Worm (Caenorhabditis elegans) whole organism, midembryonic: ENCODE results near the gene C44C10.15.

Source experiments
- T22C8.4 ChIP-seq: fragments of 200-800 bp; sonication (Bioruptor generic); IDR thresholded peaks from 2 replicates; pipeline ENCODE4 v1.3.6; 2022; ENCODE audit warnings: missing genetic modification characterization, missing compliant biosample characterization
- cog-1 ChIP-seq: sonication (generic microtip); optimal IDR thresholded peaks from 2 replicates; lab custom pipeline; 2016; ENCODE audit warnings: missing genetic modification characterization, missing compliant biosample characterization
- flt-1 ChIP-seq: fragments of 200-800 bp; sonication (Bioruptor generic); IDR thresholded peaks from 2 replicates; pipeline ENCODE4 v1.3.6; 2022; ENCODE audit warnings: missing genetic modification characterization, missing compliant biosample characterization
- klf-2 ChIP-seq: fragments of 200-800 bp; sonication (Bioruptor generic); conservative IDR thresholded peaks from 2 replicates; pipeline ENCODE4 v1.3.6; 2022; ENCODE audit warnings: missing genetic modification reagents, missing genetic modification characterization, missing compliant biosample characterization
- med-1 ChIP-seq: sonication (generic microtip); optimal IDR thresholded peaks from 2 replicates; lab custom pipeline; 2017; ENCODE audit warnings: missing genetic modification characterization, mild to moderate bottlenecking, missing compliant biosample characterization, antibody characterized with exemption, missing genetic modification reagents; ENCODE audit not compliant: insufficient read depth
- ref-1 ChIP-seq: fragments of 200-800 bp; sonication (Bioruptor generic); conservative IDR thresholded peaks from 2 replicates; pipeline ENCODE4 v1.3.6; 2022; ENCODE audit warnings: missing genetic modification reagents, missing genetic modification characterization, missing compliant biosample characterization
- tab-1 ChIP-seq: fragments of 200-800 bp; sonication (Bioruptor generic); IDR thresholded peaks from 2 replicates; pipeline ENCODE4 v1.3.6; 2022; ENCODE audit warnings: missing genetic modification characterization, missing compliant biosample characterization
- ztf-23 ChIP-seq: fragments of 200-800 bp; sonication (Bioruptor generic); IDR thresholded peaks from 2 replicates; pipeline ENCODE4 v1.3.6; 2022; ENCODE audit warnings: missing genetic modification reagents, missing genetic modification characterization, missing compliant biosample characterization
- ztf-29 ChIP-seq: fragments of 200-800 bp; sonication (Bioruptor generic); IDR thresholded peaks from 2 replicates; pipeline ENCODE4 v1.3.6; 2022; ENCODE audit warnings: missing genetic modification reagents, missing genetic modification characterization, missing compliant biosample characterization

The C44C10.15 gene

DNA sequence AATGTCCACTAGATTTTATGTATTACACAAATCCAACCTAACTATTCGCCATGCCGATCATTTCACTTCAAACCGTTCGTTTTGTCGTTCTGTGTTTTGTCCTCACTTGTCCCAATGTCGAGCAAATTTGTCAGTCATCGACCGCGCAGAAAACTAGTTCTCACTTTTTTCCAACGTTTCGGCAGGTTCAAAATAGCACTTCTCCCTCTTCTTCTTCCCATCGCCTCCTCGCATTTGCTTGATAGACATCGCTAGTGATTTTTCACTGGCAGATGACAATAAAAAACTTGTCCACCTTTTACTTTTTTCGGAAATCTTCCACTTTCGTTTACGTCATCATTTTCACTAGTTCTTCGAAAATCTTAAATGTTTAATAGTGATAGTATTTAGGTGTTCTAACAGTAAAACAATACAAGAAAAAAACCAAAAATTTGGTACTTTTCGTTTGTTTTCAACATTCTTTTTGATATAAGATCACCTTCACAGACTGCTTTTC lies 34.6 kb downstream of the C44C10.15 start:
- TF ChIP-seq ref-1 (GFP tag; lab: Robert Waterston, UW) = no peak
- TF ChIP-seq cog-1 (tag; lab: Kevin White, UChicago) = no peak
- TF ChIP-seq flt-1 (GFP tag; lab: Robert Waterston, UW) = no peak
- no peak for TF ChIP-seq med-1 (GFP tag; lab: Kevin White, UChicago)
- TF ChIP-seq ztf-29 = no peak
- no peak for TF ChIP-seq T22C8.4 (GFP tag; lab: Robert Waterston, UW)
- no peak for TF ChIP-seq ztf-23
- TF ChIP-seq tab-1 (GFP tag; lab: Robert Waterston, UW) = no peak
- no peak for TF ChIP-seq klf-2

ce11 chrX:11664184-11664583 lies 36.0 kb downstream of the C44C10.15 start:
- TF ChIP-seq cog-1 (tag; lab: Kevin White, UChicago) = no peak
- no peak for TF ChIP-seq T22C8.4 (GFP tag; lab: Robert Waterston, UW)
- no peak for TF ChIP-seq med-1 (GFP tag; lab: Kevin White, UChicago)
- no peak for TF ChIP-seq tab-1 (GFP tag; lab: Robert Waterston, UW)
- no peak for TF ChIP-seq flt-1 (GFP tag; lab: Robert Waterston, UW)
- TF ChIP-seq ztf-29 = no peak
- TF ChIP-seq ref-1 (GFP tag; lab: Robert Waterston, UW) = no peak
- no peak for TF ChIP-seq klf-2
- TF ChIP-seq ztf-23 = no peak

DNA sequence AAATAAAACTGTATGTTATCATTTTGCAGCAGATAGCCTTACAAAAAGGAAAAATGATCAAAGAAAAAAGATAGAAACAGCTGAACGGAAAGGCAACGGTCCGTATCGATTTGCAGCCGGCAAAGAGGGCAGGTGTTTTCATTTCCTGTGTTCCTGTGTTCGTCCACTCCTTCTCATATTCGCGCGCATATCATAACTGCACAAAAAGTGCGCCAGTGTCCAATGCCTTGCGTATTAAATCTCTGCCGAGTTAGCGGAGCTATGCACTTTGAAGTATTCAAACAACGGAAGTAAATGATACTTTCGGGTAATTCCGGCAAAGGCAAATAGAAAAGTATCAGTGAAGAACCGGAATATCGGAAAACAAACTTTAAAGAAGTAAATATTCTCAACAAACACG lies 37.6 kb downstream of the C44C10.15 start:
- TF ChIP-seq ztf-29 (no peak), ztf-23 (no peak), klf-2 (no peak), flt-1 (GFP tag; lab: Robert Waterston, UW) (0 out of 2 replicates have a peak, but pooled peaks have one; percentile 52), cog-1 (tag; lab: Kevin White, UChicago) (peak; percentile 32), tab-1 (GFP tag; lab: Robert Waterston, UW) (no peak)

DNA sequence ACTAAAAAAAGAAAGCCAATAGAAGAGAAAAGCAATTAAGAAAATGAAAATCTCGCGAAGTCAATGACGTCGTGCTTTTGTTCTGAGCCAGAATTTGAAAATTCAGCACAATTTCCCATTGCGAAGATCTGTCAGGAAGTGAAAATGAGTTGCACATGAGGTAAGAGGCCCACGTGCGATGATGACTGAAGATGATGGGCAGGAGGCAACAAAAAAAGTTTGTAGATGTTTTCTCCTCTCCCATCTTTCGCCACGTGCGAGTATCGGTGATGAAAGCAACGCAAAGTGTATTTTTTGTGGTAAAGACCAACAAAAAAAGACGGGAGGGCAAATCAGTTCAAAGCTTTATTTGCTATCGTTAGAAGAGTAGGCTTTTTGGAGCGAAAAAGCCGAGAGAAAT lies 38.1 kb downstream of the C44C10.15 start:
- TF ChIP-seq flt-1 (GFP tag; lab: Robert Waterston, UW) = no peak
- TF ChIP-seq cog-1 (tag; lab: Kevin White, UChicago) = no peak
- TF ChIP-seq med-1 (GFP tag; lab: Kevin White, UChicago) = no peak
- TF ChIP-seq ztf-23 = no peak
- no peak for TF ChIP-seq ref-1 (GFP tag; lab: Robert Waterston, UW)

ce11 chrX:11661625-11662024 lies 38.5 kb downstream of the C44C10.15 start, which contains the start of gene sfxn-1.5:
sfxn-1.5 (minus strand) TSS chrX:11661660.
- TF ChIP-seq ztf-29 (no peak), klf-2 (no peak), med-1 (GFP tag; lab: Kevin White, UChicago) (no peak), cog-1 (tag; lab: Kevin White, UChicago) (no peak), flt-1 (GFP tag; lab: Robert Waterston, UW) (no peak), tab-1 (GFP tag; lab: Robert Waterston, UW) (no peak), ztf-23 (no peak), T22C8.4 (GFP tag; lab: Robert Waterston, UW) (no peak), ref-1 (GFP tag; lab: Robert Waterston, UW) (no peak)

ce11 chrX:11658331-11658730 lies 41.8 kb downstream of the C44C10.15 start, which contains the start of gene T04F8.3:
T04F8.3 (plus strand) TSS chrX:11658631.
- TF ChIP-seq klf-2 = no peak
- TF ChIP-seq ref-1 (GFP tag; lab: Robert Waterston, UW) = no peak
- no peak for TF ChIP-seq tab-1 (GFP tag; lab: Robert Waterston, UW)
- no peak for TF ChIP-seq med-1 (GFP tag; lab: Kevin White, UChicago)
- TF ChIP-seq T22C8.4 (GFP tag; lab: Robert Waterston, UW) = no peak
- TF ChIP-seq ztf-23 = no peak
- no peak for TF ChIP-seq cog-1 (tag; lab: Kevin White, UChicago)
- TF ChIP-seq ztf-29 = no peak
- no peak for TF ChIP-seq flt-1 (GFP tag; lab: Robert Waterston, UW)

DNA sequence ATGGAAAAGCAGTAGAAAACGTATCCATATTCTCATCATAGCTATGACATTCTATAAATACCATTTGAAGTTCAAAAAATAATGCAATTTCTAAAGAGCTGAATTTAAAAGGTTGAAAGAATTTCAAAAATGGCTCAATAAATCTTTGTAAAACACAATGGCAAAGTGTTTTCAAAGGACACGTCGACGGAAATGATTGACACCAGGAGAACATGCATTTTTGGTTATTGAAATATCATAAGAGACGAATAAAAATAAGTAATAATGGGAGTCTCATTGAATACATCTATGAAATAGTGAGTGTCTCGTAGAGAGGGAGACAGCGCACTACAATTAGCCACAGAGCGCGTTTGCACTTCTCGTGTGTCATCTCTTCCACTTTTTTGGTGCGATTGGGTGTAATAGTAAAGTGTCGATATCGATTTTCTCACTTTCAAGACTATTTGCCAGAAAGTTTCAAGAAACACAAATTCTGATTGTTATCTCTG lies 43.6 kb downstream of the C44C10.15 start, which contains the start of gene T04F8.2:
TSS of gene T04F8.2 (minus strand) at position 51 of the 488 bp plus-strand sequence.
- TF ChIP-seq T22C8.4 (GFP tag; lab: Robert Waterston, UW) (peak; percentile 39; the same call in 1 of the 2 replicates), cog-1 (tag; lab: Kevin White, UChicago) (peak; percentile 45), flt-1 (GFP tag; lab: Robert Waterston, UW) (no peak)

DNA sequence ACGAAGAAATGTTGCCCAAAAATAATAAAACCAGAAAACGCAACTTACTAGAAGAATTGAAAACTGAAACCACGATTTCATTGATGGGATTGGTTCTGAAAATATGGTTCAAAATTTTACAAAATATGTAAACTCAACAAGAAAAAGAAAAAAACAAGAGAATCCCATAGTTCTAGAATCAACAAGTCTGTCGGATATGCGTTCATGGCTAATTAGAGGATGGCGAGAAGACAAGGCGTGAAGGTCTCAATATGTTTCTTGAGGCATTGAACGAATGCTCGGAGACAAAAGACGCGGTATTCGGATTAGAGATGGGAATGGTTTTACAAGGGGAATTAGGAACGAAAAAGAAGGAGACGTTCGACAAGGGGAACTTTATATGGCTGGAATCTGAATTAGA lies 49.4 kb downstream of the C44C10.15 start, which contains the start of gene cutl-11:
TSS of gene cutl-11 (minus strand) at position 101 of the 400 bp plus-strand sequence.
- TF ChIP-seq cog-1 (tag; lab: Kevin White, UChicago) = no peak
- no peak for TF ChIP-seq T22C8.4 (GFP tag; lab: Robert Waterston, UW)
- no peak for TF ChIP-seq flt-1 (GFP tag; lab: Robert Waterston, UW)
- TF ChIP-seq klf-2 = no peak
- no peak for TF ChIP-seq ztf-29
- no peak for TF ChIP-seq tab-1 (GFP tag; lab: Robert Waterston, UW)
